Worm (Caenorhabditis elegans) whole organism, young adult: ENCODE data around the gene F14D2.7.
A peak's percentile ranks its signal among the peaks of the same experiment; 100 is the strongest.
"Not testable (repeated sequence)": the region's sequence is repeated elsewhere in the genome, so short reads cannot be mapped to it uniquely, and the experiment has no call there.

Source experiments
- F10E7.11 ChIP-seq: sonication (generic microtip); optimal IDR thresholded peaks from 2 replicates; lab custom pipeline; 2017; ENCODE audit warnings: mild to moderate bottlenecking, missing genetic modification characterization, moderate library complexity, missing compliant biosample characterization
- F55B11.4 ChIP-seq: sonication (generic microtip); optimal IDR thresholded peaks from 2 replicates; lab custom pipeline; 2016; ENCODE audit warnings: missing compliant biosample characterization, missing genetic modification characterization, borderline replicate concordance; ENCODE audit not compliant: insufficient read depth
- Y95B8A.8 ChIP-seq: fragments of 200-800 bp; sonication (Bioruptor generic); IDR thresholded peaks from 2 replicates; pipeline ENCODE4 v1.3.6; 2022; ENCODE audit warnings: missing genetic modification reagents, missing genetic modification characterization, missing compliant biosample characterization
- aptf-2 ChIP-seq: fragments of 200-800 bp; sonication (Bioruptor generic); conservative IDR thresholded peaks from 2 replicates; pipeline ENCODE4 v1.3.6; 2022; ENCODE audit warnings: missing genetic modification reagents, missing genetic modification characterization, missing compliant biosample characterization
- aptf-3 ChIP-seq: fragments of 200-800 bp; sonication (Bioruptor generic); IDR thresholded peaks from 2 replicates; pipeline ENCODE4 v1.3.6; 2022; ENCODE audit warnings: missing genetic modification characterization, missing compliant biosample characterization
- attf-3 ChIP-seq: fragments of 200-800 bp; sonication (Bioruptor generic); conservative IDR thresholded peaks from 2 replicates; pipeline ENCODE4 v1.3.6; 2022; ENCODE audit warnings: missing genetic modification reagents, missing genetic modification characterization, missing compliant biosample characterization
- bed-1 ChIP-seq: fragments of 200-800 bp; sonication (Bioruptor generic); IDR thresholded peaks from 2 replicates; pipeline ENCODE4 v1.3.6; 2022; ENCODE audit warnings: missing genetic modification reagents, missing genetic modification characterization, missing compliant biosample characterization
- ccch-3 ChIP-seq: fragments of 200-800 bp; sonication (Bioruptor generic); optimal IDR thresholded peaks from 2 replicates; lab custom pipeline; 2018; ENCODE audit warnings: mild to moderate bottlenecking, missing genetic modification characterization, missing compliant biosample characterization
- cebp-2 ChIP-seq: fragments of 200-800 bp; sonication (Bioruptor generic); IDR thresholded peaks from 2 replicates; pipeline ENCODE4 v1.3.6; 2022; ENCODE audit warnings: missing genetic modification characterization, missing compliant biosample characterization
- ceh-40 ChIP-seq: fragments of 200-800 bp; sonication (Bioruptor generic); IDR thresholded peaks from 2 replicates; pipeline ENCODE4 v1.3.6; 2022; ENCODE audit warnings: missing genetic modification characterization, missing compliant biosample characterization
- chd-7 ChIP-seq: sonication (generic microtip); optimal IDR thresholded peaks from 2 replicates; lab custom pipeline; 2016; ENCODE audit warnings: mild to moderate bottlenecking, missing genetic modification characterization, moderate library complexity, missing compliant biosample characterization
- dpl-1 ChIP-seq: fragments of 150-350 bp; optimal IDR thresholded peaks from 2 replicates; lab custom pipeline; 2014; ENCODE audit warnings: missing biosample characterization, missing genetic modification reagents, missing genetic modification characterization
- egl-44 ChIP-seq: fragments of 200-800 bp; sonication (Bioruptor generic); IDR thresholded peaks from 2 replicates; pipeline ENCODE4 v1.3.6; 2022; ENCODE audit warnings: missing genetic modification reagents, missing genetic modification characterization, missing compliant biosample characterization
- hlh-12 ChIP-seq: sonication (generic microtip); optimal IDR thresholded peaks from 2 replicates; lab custom pipeline; 2016; ENCODE audit warnings: missing genetic modification characterization, missing compliant biosample characterization
- hrde-1 ChIP-seq: sonication (generic microtip); optimal IDR thresholded peaks from 2 replicates; lab custom pipeline; 2016; ENCODE audit warnings: missing genetic modification characterization, mild to moderate bottlenecking, missing compliant biosample characterization, moderate library complexity, missing genotype, missing genetic modification reagents, borderline replicate concordance
- let-607 ChIP-seq, 2 experiments: fragments of 200-800 bp in 1 of 2; sonication (Bioruptor generic) in 1 of 2; sonication (generic microtip) in 1 of 2; optimal IDR thresholded peaks; 2 replicates each; lab custom pipeline; 2016 to 2018; ENCODE audit warnings: mild to moderate bottlenecking in 2 of 2, missing compliant biosample characterization in 2 of 2, missing genetic modification characterization in 2 of 2, moderate library complexity in 2 of 2, missing genotype in 1 of 2
- lin-54 ChIP-seq: fragments of 200-800 bp; sonication (Bioruptor generic); optimal IDR thresholded peaks from 2 replicates; lab custom pipeline; 2018; ENCODE audit warnings: mild to moderate bottlenecking, missing genetic modification characterization, missing compliant biosample characterization
- mcd-1 ChIP-seq: fragments of 200-800 bp; sonication (Bioruptor generic); IDR thresholded peaks from 2 replicates; pipeline ENCODE4 v1.3.6; 2022; ENCODE audit warnings: missing genetic modification reagents, missing genetic modification characterization, missing compliant biosample characterization
- mxl-1 ChIP-seq: sonication (generic microtip); optimal IDR thresholded peaks from 2 replicates; lab custom pipeline; 2016; ENCODE audit warnings: missing genetic modification characterization, missing compliant biosample characterization
- nhr-120 ChIP-seq: fragments of 200-800 bp; sonication (Bioruptor generic); IDR thresholded peaks from 2 replicates; pipeline ENCODE4 v1.3.6; 2022; ENCODE audit warnings: missing genetic modification characterization, missing compliant biosample characterization
- nhr-27 ChIP-seq: fragments of 200-800 bp; sonication (Bioruptor generic); optimal IDR thresholded peaks from 2 replicates; lab custom pipeline; 2018; ENCODE audit warnings: mild to moderate bottlenecking, missing genetic modification characterization, moderate library complexity, missing compliant biosample characterization
- nhr-80 ChIP-seq: sonication (generic microtip); optimal IDR thresholded peaks from 2 replicates; lab custom pipeline; 2016; ENCODE audit warnings: missing genetic modification characterization, missing compliant biosample characterization
- nhr-90 ChIP-seq: sonication (generic microtip); optimal IDR thresholded peaks from 2 replicates; lab custom pipeline; 2016; ENCODE audit warnings: missing genotype, mild to moderate bottlenecking, missing genetic modification characterization, missing compliant biosample characterization
- rcor-1 ChIP-seq: fragments of 200-800 bp; sonication (Bioruptor generic); IDR thresholded peaks from 2 replicates; pipeline ENCODE4 v1.3.6; 2022; ENCODE audit warnings: missing genetic modification reagents, missing genetic modification characterization, missing compliant biosample characterization
- snpc-4 ChIP-seq, 5 experiments: fragments of 150-350 bp in 1 of 5; sonication (generic microtip) in 4 of 5; optimal IDR thresholded peaks; 2 replicates each; lab custom pipeline; 2014 to 2018; ENCODE audit warnings: missing genetic modification characterization in 5 of 5, missing biosample characterization in 3 of 5, antibody characterized with exemption in 2 of 5, mild to moderate bottlenecking in 2 of 5, missing compliant biosample characterization in 2 of 5, missing genotype in 2 of 5, moderate library complexity in 2 of 5, missing genetic modification reagents in 1 of 5
- somi-1 ChIP-seq: fragments of 200-800 bp; sonication (Bioruptor generic); optimal IDR thresholded peaks from 2 replicates; lab custom pipeline; 2018; ENCODE audit warnings: mild to moderate bottlenecking, missing genetic modification characterization, missing compliant biosample characterization
- xnd-1 ChIP-seq: sonication (generic microtip); optimal IDR thresholded peaks from 2 replicates; lab custom pipeline; 2016; ENCODE audit warnings: missing genotype, missing genetic modification reagents, missing genetic modification characterization, missing compliant biosample characterization
- zim-3 ChIP-seq: sonication (generic microtip); optimal IDR thresholded peaks from 2 replicates; lab custom pipeline; 2017; ENCODE audit warnings: mild to moderate bottlenecking, missing genetic modification characterization, moderate library complexity, missing compliant biosample characterization
- ztf-22 ChIP-seq: fragments of 200-800 bp; sonication (Bioruptor generic); optimal IDR thresholded peaks from 2 replicates; lab custom pipeline; 2018; ENCODE audit warnings: mild to moderate bottlenecking, missing genetic modification characterization, moderate library complexity, missing compliant biosample characterization
- ztf-6 ChIP-seq: fragments of 200-800 bp; sonication (Bioruptor generic); IDR thresholded peaks from 2 replicates; pipeline ENCODE4 v1.3.6; 2022; ENCODE audit warnings: missing genetic modification reagents, missing genetic modification characterization, missing compliant biosample characterization

The F14D2.7 gene

ce11 chrII:3297914-3298313 lies 40.5 kb downstream of the F14D2.7 start, which contains the start of gene btb-18:
btb-18 (plus strand) TSS chrII:3298214.
- TF ChIP-seq aptf-3 (GFP tag; lab: Robert Waterston, UW) (no peak), bed-1 (no peak), mxl-1 (tag; lab: Kevin White, UChicago) (no peak), mcd-1 (GFP tag; lab: Robert Waterston, UW) (no peak), ztf-22 (GFP tag; lab: Kevin White, UChicago) (no peak), Y95B8A.8 (GFP tag; lab: Robert Waterston, UW) (no peak), let-607 (tag; optimal IDR thresholded peaks at IDR 0.05; lab: Kevin White, UChicago) (no peak), F10E7.11 (tag; lab: Kevin White, UChicago) (no peak), dpl-1 (GFP tag; lab: Kevin White, UChicago) (no peak), ceh-40 (GFP tag; lab: Robert Waterston, UW) (no peak), lin-54 (GFP tag; lab: Kevin White, UChicago) (no peak), cebp-2 (GFP tag; lab: Robert Waterston, UW) (no peak), egl-44 (GFP tag; lab: Robert Waterston, UW) (no peak), snpc-4 (GFP tag; optimal IDR thresholded peaks at IDR 0.05; lab: Kevin White, UChicago) (no peak), snpc-4 (tag; optimal IDR thresholded peaks at IDR 0.05; lab: Kevin White, UChicago) (no peak), ccch-3 (no peak), ztf-6 (no peak), hlh-12 (tag; lab: Kevin White, UChicago) (no peak), xnd-1 (tag; lab: Kevin White, UChicago) (no peak), aptf-2 (no peak)

- TF ChIP-seq aptf-2, result no peak
- no peak for TF ChIP-seq mcd-1 (GFP tag; lab: Robert Waterston, UW)
- peak; percentile 36 for TF ChIP-seq nhr-80
Observed at ce11 chrII:3296644-3297043, 41.8 kb downstream of the F14D2.7 start, which contains the start of gene btb-16. btb-16 (plus strand) TSS chrII:3296883.

ce11 chrII:3295193-3295592 lies 43.3 kb downstream of the F14D2.7 start, which contains the start of gene btb-17:
btb-17 (plus strand) TSS chrII:3295405.
- TF ChIP-seq F55B11.4 (no peak), somi-1 (GFP tag; lab: Kevin White, UChicago) (no peak), zim-3 (tag; lab: Kevin White, UChicago) (no peak), lin-54 (GFP tag; lab: Kevin White, UChicago) (no peak), attf-3 (GFP tag; lab: Robert Waterston, UW) (no peak), hrde-1 (tag; lab: Kevin White, UChicago) (no peak), chd-7 (tag; lab: Kevin White, UChicago) (no peak), nhr-80 (peak; percentile 35), nhr-90 (tag; lab: Kevin White, UChicago) (no peak)

ce11 chrII:3290544-3290943 lies 47.9 kb downstream of the F14D2.7 start, which contains the start of gene F39E9.14:
F39E9.14 (minus strand) TSS chrII:3290644.
- not testable (repeated sequence) for TF ChIP-seq rcor-1 (GFP tag; lab: Robert Waterston, UW); nhr-27 (tag; lab: Kevin White, UChicago); nhr-120 (GFP tag; lab: Robert Waterston, UW)
- TF ChIP-seq, all 124 proteins: peak for 0; not testable (repeated sequence) for 124
